Worm (Caenorhabditis elegans): ENCODE data around the gene tbc-18.

DNA sequence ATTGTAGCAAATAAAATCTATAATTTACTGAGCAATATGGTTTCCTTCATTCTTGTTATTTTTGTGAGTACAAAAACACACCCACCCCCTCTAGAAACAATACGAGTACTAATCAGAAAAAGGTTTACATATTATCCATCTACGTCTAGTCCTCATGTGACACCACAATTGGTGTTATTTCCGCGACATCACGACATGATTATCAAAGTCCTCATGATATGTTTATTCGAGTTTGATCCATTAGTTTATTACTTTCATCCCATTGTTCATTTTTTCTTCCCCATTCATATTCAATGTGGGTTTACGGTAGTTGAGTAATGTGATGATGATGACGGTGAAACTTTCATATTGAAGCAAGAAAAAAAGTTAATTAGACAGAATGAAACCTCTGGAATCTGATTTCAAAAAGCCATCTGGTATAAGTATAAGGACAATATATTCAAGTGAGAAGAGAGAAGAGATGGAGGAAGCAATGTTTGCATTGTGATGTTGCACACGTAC is 24.0 kb upstream of the tbc-18 start:
- TF ChIP-seq ceh-39 (tag; optimal IDR thresholded peaks at IDR 0.05) (no peak), nhr-12 (tag; optimal IDR thresholded peaks at IDR 0.05) (no peak), mep-1 (tag; optimal IDR thresholded peaks at IDR 0.05) (no peak), lin-13 (tag; optimal IDR thresholded peaks at IDR 0.05) (no peak), ztf-11 (tag; optimal IDR thresholded peaks at IDR 0.05) (no peak), zip-8 (tag; optimal IDR thresholded peaks at IDR 0.05) (no peak), nhr-76 (tag; optimal IDR thresholded peaks at IDR 0.05) (no peak), ceh-83 (GFP tag; optimal IDR thresholded peaks at IDR 0.05) (no peak), unc-62 (GFP tag; optimal IDR thresholded peaks at IDR 0.05) (no peak), pha-4 (tag; optimal IDR thresholded peaks at IDR 0.05) (no peak), elt-3 (tag; optimal IDR thresholded peaks at IDR 0.05) (no peak)

Measured in whole organism, mixed stage, embryonic.